Worm (Caenorhabditis elegans): ENCODE measurements around the gene R01E6.7.

ce11 chrX:13558667-13559066, 11.1 kb downstream of the R01E6.7 start:
- TF ChIP-seq madf-5 (GFP tag; IDR thresholded peaks at IDR 0.05), result no peak
- TF ChIP-seq skn-1 (tag; optimal IDR thresholded peaks at IDR 0.05), result no peak
- TF ChIP-seq rbr-2 (tag; optimal IDR thresholded peaks at IDR 0.05), result no peak
- no peak for TF ChIP-seq unc-62 (GFP tag; optimal IDR thresholded peaks at IDR 0.05 in 1 of 2)
- TF ChIP-seq unc-62 (tag; optimal IDR thresholded peaks at IDR 0.05), result no peak
- TF ChIP-seq daf-19 (GFP tag; conservative IDR thresholded peaks at IDR 0.05), result no peak
- no peak for TF ChIP-seq ZK546.5 (tag; optimal IDR thresholded peaks at IDR 0.05)
- TF ChIP-seq spr-1 (tag; optimal IDR thresholded peaks at IDR 0.05), result no peak
